Fruit fly (Drosophila melanogaster): ENCODE measurements around the gene MFS3.

Gene MFS3

dm6 chr2L:1128932-1129887, 13.8 kb upstream of the MFS3 start, which contains the start of the genes Pino and TBC1D23 (continued):
- peak; percentile 71 for TF ChIP-seq tgo (GFP tag; IDR thresholded peaks at IDR 0.05)
- TF ChIP-seq CG43689 (GFP tag; IDR thresholded peaks at IDR 0.05): no peak
- TF ChIP-seq pho (GFP tag; optimal IDR thresholded peaks at IDR 0.05): peak; percentile 63
- TF ChIP-seq lbe (GFP tag; optimal IDR thresholded peaks at IDR 0.05): peak; percentile 37
- TF ChIP-seq CG15269 (tag; optimal IDR thresholded peaks at IDR 0.05): peak; percentile 79
- peak; percentile 20 for TF ChIP-seq HmgZ (tag; optimal IDR thresholded peaks at IDR 0.05)
- TF ChIP-seq Fer3 (tag; optimal IDR thresholded peaks at IDR 0.05): peak; percentile 59
- TF ChIP-seq slou (GFP tag; optimal IDR thresholded peaks at IDR 0.05): peak; percentile 41
- TF ChIP-seq Abd-B (GFP tag; optimal IDR thresholded peaks at IDR 0.05): peak; percentile 74
- no peak for TF ChIP-seq schlank (tag; optimal IDR thresholded peaks at IDR 0.05)
- TF ChIP-seq CG13624 (GFP tag; optimal IDR thresholded peaks at IDR 0.05): peak; percentile 51
- no peak for TF ChIP-seq gfzf (GFP tag; optimal IDR thresholded peaks at IDR 0.05)
- TF ChIP-seq sens (GFP tag): peak; percentile 86
- TF ChIP-seq maf-S (GFP tag; optimal IDR thresholded peaks at IDR 0.05): no peak
- TF ChIP-seq Usf (GFP tag; optimal IDR thresholded peaks at IDR 0.05): peak; percentile 35
- peak; percentile 52 for TF ChIP-seq Myb (GFP tag; optimal IDR thresholded peaks at IDR 0.05)
- TF ChIP-seq pum (GFP tag; optimal IDR thresholded peaks at IDR 0.05): peak; percentile 9
- TF ChIP-seq CG2129 (GFP tag; IDR thresholded peaks at IDR 0.05; ENCODE audit: partially characterized antibody): peak; percentile 41; the same call in 1 of the 2 replicates
- peak; percentile 80 for TF ChIP-seq phol (tag; optimal IDR thresholded peaks at IDR 0.05)
- no peak for TF ChIP-seq CG11093 (GFP tag; IDR thresholded peaks at IDR 0.05)
- TF ChIP-seq insv (GFP tag; optimal IDR thresholded peaks at IDR 0.05): peak in 1 of 2 experiments; percentile 8
- TF ChIP-seq unpg (GFP tag; optimal IDR thresholded peaks at IDR 0.05): peak; percentile 59
- peak; percentile 60; the same call in 1 of the 2 replicates for TF ChIP-seq HLH3B (GFP tag; IDR thresholded peaks at IDR 0.05)
- TF ChIP-seq CG17912 (GFP tag; optimal IDR thresholded peaks at IDR 0.05): no peak
- TF ChIP-seq CG10366 (GFP tag; IDR thresholded peaks at IDR 0.05): peak; percentile 79
- TF ChIP-seq Ssrp (tag; optimal IDR thresholded peaks at IDR 0.05): peak; percentile 76
- peak; percentile 75 for TF ChIP-seq CG11504 (tag; optimal IDR thresholded peaks at IDR 0.05)
- peak; percentile 54 for TF ChIP-seq ssp (GFP tag; IDR thresholded peaks at IDR 0.05)
- TF ChIP-seq bigmax (GFP tag; optimal IDR thresholded peaks at IDR 0.05): no peak
- TF ChIP-seq CG3838 (GFP tag; optimal IDR thresholded peaks at IDR 0.05): no peak
- TF ChIP-seq Gug (GFP tag; IDR thresholded peaks at IDR 0.05): peak; percentile 73; the same call in 3 of the 4 replicates
- TF ChIP-seq lmd (GFP tag; IDR thresholded peaks at IDR 0.05): peak; percentile 73
- peak; percentile 84 for TF ChIP-seq CG13424 (tag; optimal IDR thresholded peaks at IDR 0.05)
- peak; percentile 78 for TF ChIP-seq CG17829 (tag; optimal IDR thresholded peaks at IDR 0.05)
- TF ChIP-seq NC2α (GFP tag; optimal IDR thresholded peaks at IDR 0.05): no peak
- no peak for TF ChIP-seq CG14050 (GFP tag; IDR thresholded peaks at IDR 0.05)
- peak; percentile 49 for TF ChIP-seq CG5245 (GFP tag; optimal IDR thresholded peaks at IDR 0.05)
- TF ChIP-seq lola (GFP tag; optimal IDR thresholded peaks at IDR 0.05): peak in 1 of 3 experiments; percentile 79
- TF ChIP-seq zen (tag; optimal IDR thresholded peaks at IDR 0.05): peak; percentile 61
- TF ChIP-seq Ada2b (GFP tag; IDR thresholded peaks at IDR 0.05): peak; percentile 35; the same call in 1 of the 2 replicates
- peak; percentile 77 for TF ChIP-seq NfI (GFP tag; optimal IDR thresholded peaks at IDR 0.05)
- no peak for TF ChIP-seq ci (GFP tag; IDR thresholded peaks at IDR 0.05)
- TF ChIP-seq tx (GFP tag; optimal IDR thresholded peaks at IDR 0.05): no peak
- peak; percentile 47 for TF ChIP-seq CG17385 (GFP tag; optimal IDR thresholded peaks at IDR 0.05)
- peak; percentile 16 for TF ChIP-seq CG9609 (GFP tag; optimal IDR thresholded peaks at IDR 0.05)
- peak; percentile 56 for TF ChIP-seq CG16815 (GFP tag; optimal IDR thresholded peaks at IDR 0.05)
- peak; percentile 5 for TF ChIP-seq CG3065 (GFP tag; optimal IDR thresholded peaks at IDR 0.05)
- peak; percentile 28 for TF ChIP-seq cwo (GFP tag; optimal IDR thresholded peaks at IDR 0.05)
